Fruit fly (Drosophila melanogaster) whole organism, embryonic: Measurements from ENCODE around the gene Kah.

ENCODE experiments used
- Ada2b ChIP-seq: fragments of 200-800 bp; sonication (Bioruptor generic); IDR thresholded peaks from 2 replicates; pipeline ENCODE4 v1.3.6; 2022; ENCODE audit warnings: missing biosample characterization, missing genetic modification characterization
- Aef1 ChIP-seq: fragments of 200-800 bp; sonication (Bioruptor generic); IDR thresholded peaks from 3 replicates; pipeline ENCODE4 v1.3.6; 2022; ENCODE audit warnings: missing biosample characterization, missing genetic modification characterization
- Asciz ChIP-seq: fragments of 200-800 bp; sonication (Bioruptor generic); optimal IDR thresholded peaks from 2 replicates; lab custom pipeline; 2017; ENCODE audit warnings: missing biosample characterization, mild to moderate bottlenecking, missing genetic modification characterization, missing genetic modification reagents
- Atf-2 ChIP-seq: fragments of 200-800 bp; sonication (Bioruptor generic); optimal IDR thresholded peaks from 2 replicates; lab custom pipeline; 2016; ENCODE audit warnings: missing biosample characterization, missing genetic modification characterization
- B-H2 ChIP-seq: fragments of 200-800 bp; sonication (Bioruptor generic); optimal IDR thresholded peaks from 2 replicates; lab custom pipeline; 2018; ENCODE audit warnings: missing biosample characterization, mild to moderate bottlenecking, missing genetic modification characterization
- CG10267 ChIP-seq: fragments of 200-800 bp; sonication (Bioruptor generic); optimal IDR thresholded peaks from 2 replicates; lab custom pipeline; 2018; ENCODE audit warnings: missing biosample characterization, mild to moderate bottlenecking, missing genetic modification characterization, moderate library complexity
- CG11695 ChIP-seq: fragments of 200-800 bp; sonication (Bioruptor generic); IDR thresholded peaks from 3 replicates; pipeline ENCODE4 v1.3.6; 2022; ENCODE audit warnings: missing biosample characterization, missing genetic modification characterization
- CG12071 ChIP-seq: fragments of 200-800 bp; sonication (Bioruptor generic); optimal IDR thresholded peaks from 3 replicates; lab custom pipeline; 2018; ENCODE audit warnings: missing biosample characterization, mild to moderate bottlenecking, missing genetic modification characterization
- CG12769 ChIP-seq: fragments of 200-800 bp; sonication (Bioruptor generic); optimal IDR thresholded peaks from 2 replicates; lab custom pipeline; 2019; ENCODE audit warnings: missing biosample characterization, mild to moderate bottlenecking, missing genetic modification characterization, moderate library complexity
- CG13624 ChIP-seq: fragments of 200-800 bp; sonication (Bioruptor generic); optimal IDR thresholded peaks from 2 replicates; lab custom pipeline; 2016; ENCODE audit warnings: missing biosample characterization, missing genetic modification characterization
- CG16813 ChIP-seq: fragments of 200-800 bp; sonication (Bioruptor generic); IDR thresholded peaks from 3 replicates; pipeline ENCODE4 v1.3.6; 2022; ENCODE audit warnings: missing biosample characterization, missing genetic modification characterization; ENCODE audit not compliant: partially characterized antibody
- CG2889 ChIP-seq: fragments of 200-800 bp; sonication (Bioruptor generic); IDR thresholded peaks from 3 replicates; pipeline ENCODE4 v1.3.6; 2022; ENCODE audit warnings: missing biosample characterization, missing genetic modification characterization
- CG30020 ChIP-seq: fragments of 200-800 bp; optimal IDR thresholded peaks from 2 replicates; lab custom pipeline; 2019; ENCODE audit warnings: missing biosample characterization, mild to moderate bottlenecking, missing genetic modification characterization, moderate library complexity
- CG3281 ChIP-seq: fragments of 200-800 bp; sonication (Bioruptor generic); optimal IDR thresholded peaks from 3 replicates; lab custom pipeline; 2017; ENCODE audit warnings: missing biosample characterization, mild to moderate bottlenecking, missing genetic modification characterization
- CG4328 ChIP-seq: fragments of 200-800 bp; sonication (Bioruptor generic); optimal IDR thresholded peaks from 3 replicates; lab custom pipeline; 2017; ENCODE audit warnings: missing biosample characterization, missing genetic modification reagents, missing genetic modification characterization
- CG4424 ChIP-seq: fragments of 200-800 bp; sonication (Bioruptor generic); optimal IDR thresholded peaks from 3 replicates; lab custom pipeline; 2016; ENCODE audit warnings: missing biosample characterization, missing genetic modification characterization
- CG4730 ChIP-seq: fragments of 200-800 bp; sonication (Bioruptor generic); IDR thresholded peaks from 2 replicates; pipeline ENCODE4 v1.3.6; 2022; ENCODE audit warnings: missing biosample characterization, missing genetic modification characterization
- CG6683 ChIP-seq: fragments of 200-800 bp; sonication (Bioruptor generic); optimal IDR thresholded peaks from 2 replicates; lab custom pipeline; 2017; ENCODE audit warnings: missing biosample characterization, mild to moderate bottlenecking, missing genetic modification characterization, missing genetic modification reagents
- CG7372 ChIP-seq: fragments of 200-800 bp; sonication (Bioruptor generic); IDR thresholded peaks from 2 replicates; pipeline ENCODE4 v1.3.6; 2022; ENCODE audit warnings: missing biosample characterization, missing genetic modification characterization
- CG8281 ChIP-seq: fragments of 200-800 bp; sonication (Bioruptor generic); optimal IDR thresholded peaks from 2 replicates; lab custom pipeline; 2018; ENCODE audit warnings: missing biosample characterization, mild to moderate bottlenecking, missing genetic modification characterization, moderate library complexity
- CG8290 ChIP-seq, 3 experiments: fragments of 200-800 bp; sonication (Bioruptor generic); optimal IDR thresholded peaks; 2 replicates each; lab custom pipeline; 2016 to 2019; ENCODE audit warnings: missing biosample characterization in 3 of 3, missing genetic modification characterization in 3 of 3, mild to moderate bottlenecking in 2 of 3, moderate library complexity in 1 of 3
- CG8765 ChIP-seq: fragments of 200-800 bp; sonication (Bioruptor generic); IDR thresholded peaks from 2 replicates; pipeline ENCODE4 v1.3.6; 2022; ENCODE audit warnings: missing biosample characterization, missing genetic modification characterization
- CTCF ChIP-seq: fragments of 200-800 bp; sonication (Bioruptor generic); optimal IDR thresholded peaks from 2 replicates; lab custom pipeline; 2017; ENCODE audit warnings: missing biosample characterization, mild to moderate bottlenecking, missing genetic modification characterization, moderate library complexity
- Dad ChIP-seq: fragments of 200-800 bp; sonication (Bioruptor generic); optimal IDR thresholded peaks from 3 replicates; lab custom pipeline; 2016; ENCODE audit warnings: missing biosample characterization, missing genetic modification characterization
- Dbx ChIP-seq: fragments of 200-800 bp; sonication (Bioruptor generic); IDR thresholded peaks from 3 replicates; pipeline ENCODE4 v1.3.6; 2022; ENCODE audit warnings: missing biosample characterization, missing genetic modification characterization
- Dll ChIP-seq: fragments of 200-800 bp; sonication (Bioruptor generic); IDR thresholded peaks from 4 replicates; pipeline ENCODE4 v1.3.6; 2022; ENCODE audit warnings: missing biosample characterization, missing genetic modification characterization; ENCODE audit not compliant: partially characterized antibody
- Doc2 ChIP-seq: fragments of 200-800 bp; sonication (Bioruptor generic); IDR thresholded peaks from 2 replicates; pipeline ENCODE4 v1.3.6; 2022; ENCODE audit warnings: missing biosample characterization, missing genetic modification characterization
- Ets97D ChIP-seq: fragments of 200-800 bp; sonication (Bioruptor generic); optimal IDR thresholded peaks from 3 replicates; lab custom pipeline; 2016; ENCODE audit warnings: missing biosample characterization, missing genetic modification characterization
- GATAe ChIP-seq: fragments of 200-800 bp; sonication (Bioruptor generic); conservative IDR thresholded peaks from 2 replicates; pipeline ENCODE4 v1.3.6; 2022; ENCODE audit warnings: missing biosample characterization, missing genetic modification characterization
- Hmr ChIP-seq: fragments of 200-800 bp; sonication (Bioruptor generic); optimal IDR thresholded peaks from 3 replicates; lab custom pipeline; 2017; ENCODE audit warnings: mild to moderate bottlenecking, missing biosample characterization, missing genetic modification reagents, missing genetic modification characterization
- Lhr ChIP-seq: fragments of 200-800 bp; sonication (Bioruptor generic); optimal IDR thresholded peaks from 3 replicates; lab custom pipeline; 2017; ENCODE audit warnings: mild to moderate bottlenecking, missing biosample characterization, missing genetic modification reagents, missing genetic modification characterization
- Lim3 ChIP-seq: fragments of 200-800 bp; sonication (Bioruptor generic); IDR thresholded peaks from 2 replicates; pipeline ENCODE4 v1.3.6; 2022; ENCODE audit warnings: missing biosample characterization, missing genetic modification characterization
- MBD-R2 ChIP-seq: fragments of 200-800 bp; sonication (Bioruptor generic); IDR thresholded peaks from 2 replicates; pipeline ENCODE4 v1.3.6; 2022; ENCODE audit warnings: missing biosample characterization, missing genetic modification characterization
- Nf-YC ChIP-seq: fragments of 200-800 bp; optimal IDR thresholded peaks from 3 replicates; lab custom pipeline; 2019; ENCODE audit warnings: missing biosample characterization, mild to moderate bottlenecking, missing genetic modification characterization, moderate library complexity
- Opbp ChIP-seq: fragments of 200-800 bp; sonication (Bioruptor generic); IDR thresholded peaks from 3 replicates; pipeline ENCODE4 v1.3.6; 2022; ENCODE audit warnings: missing biosample characterization, missing genetic modification characterization; ENCODE audit not compliant: partially characterized antibody
- Rfx ChIP-seq: fragments of 200-800 bp; sonication (Bioruptor generic); IDR thresholded peaks from 2 replicates; pipeline ENCODE4 v1.3.6; 2022; ENCODE audit warnings: missing biosample characterization, missing genetic modification characterization
- Tbp ChIP-seq: fragments of >200 bp; optimal IDR thresholded peaks from 2 replicates; lab custom pipeline; 2018; ENCODE audit warnings: missing biosample characterization, missing genetic modification characterization
- Usf ChIP-seq: fragments of 200-800 bp; sonication (Bioruptor generic); optimal IDR thresholded peaks from 2 replicates; lab custom pipeline; 2017; ENCODE audit warnings: missing genotype, missing biosample characterization, missing genetic modification characterization
- Vsx1 ChIP-seq: fragments of 200-800 bp; sonication (Bioruptor generic); optimal IDR thresholded peaks from 2 replicates; lab custom pipeline; 2017; ENCODE audit warnings: missing biosample characterization, mild to moderate bottlenecking, missing genetic modification characterization, missing genetic modification reagents
- bsh ChIP-seq, 2 experiments: fragments of 200-800 bp; sonication (Bioruptor generic); optimal IDR thresholded peaks; 2 replicates each; lab custom pipeline; 2017 to 2018; ENCODE audit warnings: mild to moderate bottlenecking in 2 of 2, missing biosample characterization in 2 of 2, missing genetic modification characterization in 2 of 2, moderate library complexity in 1 of 2
- caup ChIP-seq: fragments of 200-800 bp; sonication (Bioruptor generic); optimal IDR thresholded peaks from 3 replicates; lab custom pipeline; 2017; ENCODE audit warnings: missing biosample characterization, mild to moderate bottlenecking, missing genetic modification characterization, moderate library complexity; ENCODE audit not compliant: severe bottlenecking
- exex ChIP-seq: fragments of 200-800 bp; sonication (Bioruptor generic); optimal IDR thresholded peaks from 4 replicates; lab custom pipeline; 2018; ENCODE audit warnings: missing biosample characterization, mild to moderate bottlenecking, missing genetic modification characterization, moderate library complexity
- jigr1 ChIP-seq: fragments of 200-800 bp; sonication (Bioruptor generic); IDR thresholded peaks from 3 replicates; pipeline ENCODE4 v1.3.6; 2022; ENCODE audit warnings: missing biosample characterization, missing genetic modification characterization
- psq ChIP-seq: fragments of 200-800 bp; sonication (Bioruptor generic); optimal IDR thresholded peaks from 2 replicates; lab custom pipeline; 2017; ENCODE audit warnings: missing biosample characterization, missing genetic modification characterization
- ranshi ChIP-seq: fragments of 200-800 bp; sonication (Bioruptor generic); IDR thresholded peaks from 2 replicates; pipeline ENCODE4 v1.3.6; 2022; ENCODE audit warnings: missing biosample characterization, missing genetic modification characterization
- repo ChIP-seq: fragments of 200-800 bp; sonication (Bioruptor generic); optimal IDR thresholded peaks from 2 replicates; lab custom pipeline; 2016; ENCODE audit warnings: missing biosample characterization, missing genetic modification characterization
- rib ChIP-seq: fragments of 200-800 bp; sonication (Bioruptor generic); IDR thresholded peaks from 2 replicates; pipeline ENCODE4 v1.3.6; 2022; ENCODE audit warnings: missing biosample characterization, missing genetic modification characterization
- salm ChIP-seq: fragments of 200-800 bp; sonication (Bioruptor generic); optimal IDR thresholded peaks from 2 replicates; lab custom pipeline; 2018; ENCODE audit warnings: missing biosample characterization, mild to moderate bottlenecking, missing genetic modification characterization
- sens-2 ChIP-seq: fragments of 200-800 bp; sonication (Bioruptor generic); IDR thresholded peaks from 2 replicates; pipeline ENCODE4 v1.3.6; 2022; ENCODE audit warnings: missing biosample characterization, missing genetic modification characterization
- trh ChIP-seq: fragments of 200-800 bp; sonication (Bioruptor generic); optimal IDR thresholded peaks from 2 replicates; lab custom pipeline; 2016; ENCODE audit warnings: missing biosample characterization, missing genetic modification characterization
- unpg ChIP-seq: fragments of 200-800 bp; sonication (Bioruptor generic); optimal IDR thresholded peaks from 3 replicates; lab custom pipeline; 2018; ENCODE audit warnings: missing biosample characterization, mild to moderate bottlenecking, missing genetic modification characterization, moderate library complexity

Kah gene

dm6 chr3L:629353-629915 is 40.4 kb upstream of the Kah start (continued):
- no peak for TF ChIP-seq CTCF (GFP tag; lab: Kevin White, UChicago)
- no peak for TF ChIP-seq CG8290 (GFP tag; optimal IDR thresholded peaks at IDR 0.05; lab: Kevin White, UChicago)
- TF ChIP-seq CG8290 (tag; optimal IDR thresholded peaks at IDR 0.05; lab: Kevin White, UChicago), result peak in 1 of 2 experiments; percentile 60
- peak; percentile 25 for TF ChIP-seq Nf-YC (tag; lab: Kevin White, UChicago)
- TF ChIP-seq Dad, result no peak
- TF ChIP-seq ranshi (GFP tag; lab: Robert Waterston, UW), result peak; percentile 19; the same call in 1 of the 2 replicates
- TF ChIP-seq Lim3 (GFP tag; lab: Robert Waterston, UW), result no peak
- no peak for TF ChIP-seq Vsx1 (GFP tag; lab: Kevin White, UChicago)
- TF ChIP-seq CG7372 (GFP tag; lab: Robert Waterston, UW), result no peak
- TF ChIP-seq Hmr (GFP tag; lab: Kevin White, UChicago), result peak; percentile 52
- no peak for TF ChIP-seq CG4424 (GFP tag; lab: Kevin White, UChicago)
- no peak for TF ChIP-seq Usf
- peak; percentile 8 for TF ChIP-seq CG6683
- peak; percentile 35 for TF ChIP-seq CG13624 (GFP tag; lab: Kevin White, UChicago)
- peak; percentile 30 for TF ChIP-seq caup
- no peak for TF ChIP-seq CG10267 (tag; lab: Kevin White, UChicago)
- TF ChIP-seq Atf-2 (GFP tag; lab: Kevin White, UChicago), result no peak
- no peak for TF ChIP-seq Opbp (GFP tag; lab: Robert Waterston, UW)
- peak; percentile 78 for TF ChIP-seq CG12769 (tag; lab: Kevin White, UChicago)
- TF ChIP-seq Aef1 (GFP tag; lab: Robert Waterston, UW), result peak; percentile 71
- peak; percentile 52; the same call in 1 of the 2 replicates for TF ChIP-seq rib (GFP tag; lab: Robert Waterston, UW)
- TF ChIP-seq unpg, result no peak
- TF ChIP-seq bsh (GFP tag; optimal IDR thresholded peaks at IDR 0.05; lab: Kevin White, UChicago), result no peak
- no peak for TF ChIP-seq CG2889
- TF ChIP-seq psq (GFP tag; lab: Kevin White, UChicago), result no peak
- no peak for TF ChIP-seq CG8281 (tag; lab: Kevin White, UChicago)
- TF ChIP-seq CG16813 (GFP tag; lab: Robert Waterston, UW), result no peak
- peak; percentile 42 for TF ChIP-seq Asciz (GFP tag; lab: Kevin White, UChicago)
- TF ChIP-seq Lhr, result no peak
- TF ChIP-seq Ada2b (GFP tag; lab: Robert Waterston, UW), result no peak
- TF ChIP-seq GATAe, result no peak
- TF ChIP-seq Dll, result no peak
- 0 out of 3 replicates have a peak, but pooled peaks have one; percentile 5 for TF ChIP-seq CG11695 (GFP tag; lab: Robert Waterston, UW)
- peak; percentile 9 for TF ChIP-seq exex (tag; lab: Kevin White, UChicago)
- peak; percentile 59 for TF ChIP-seq B-H2 (GFP tag; lab: Kevin White, UChicago)
- TF ChIP-seq jigr1 (GFP tag; lab: Robert Waterston, UW), result no peak
- no peak for TF ChIP-seq salm (tag; lab: Kevin White, UChicago)
- no peak for TF ChIP-seq trh
- TF ChIP-seq CG4328 (GFP tag; lab: Kevin White, UChicago), result no peak
- no peak for TF ChIP-seq Ets97D
- no peak for TF ChIP-seq Rfx (GFP tag; lab: Robert Waterston, UW)
- TF ChIP-seq CG4730, result 0 out of 2 replicates have a peak, but pooled peaks have one; percentile 12
- TF ChIP-seq CG8765 (GFP tag; lab: Robert Waterston, UW), result no peak
- TF ChIP-seq repo (GFP tag; lab: Kevin White, UChicago), result no peak
- no peak for TF ChIP-seq Tbp (GFP tag; lab: Kevin White, UChicago)
- no peak for TF ChIP-seq MBD-R2
- no peak for TF ChIP-seq CG30020
- no peak for TF ChIP-seq sens-2 (GFP tag; lab: Robert Waterston, UW)
- TF ChIP-seq CG3281 (GFP tag; lab: Kevin White, UChicago), result peak; percentile 17
- peak; percentile 40 for TF ChIP-seq CG12071 (GFP tag; lab: Kevin White, UChicago)
- TF ChIP-seq Doc2, result no peak
- TF ChIP-seq Dbx, result peak; percentile 27; the same call in 1 of the 3 replicates
